Worm (Caenorhabditis elegans) whole organism, L4/young adult: ENCODE measurements around the gene slr-2.
"Not testable (repeated sequence)": the region's sequence is repeated elsewhere in the genome, so short reads cannot be mapped to it uniquely, and the experiment has no call there.

Source experiments
- W03F9.2 ChIP-seq: fragments of 150-350 bp; optimal IDR thresholded peaks from 2 replicates; lab custom pipeline; 2014; ENCODE audit warnings: missing biosample characterization, missing genetic modification characterization
- dao-5 ChIP-seq: sonication (generic microtip); optimal IDR thresholded peaks from 2 replicates; lab custom pipeline; 2016; ENCODE audit warnings: missing genotype, missing genetic modification characterization, moderate library complexity, missing compliant biosample characterization
- him-1 ChIP-seq: sonication (generic microtip); optimal IDR thresholded peaks from 2 replicates; lab custom pipeline; 2016; ENCODE audit warnings: missing genotype, missing genetic modification reagents, missing genetic modification characterization, missing compliant biosample characterization

slr-2 gene

DNA sequence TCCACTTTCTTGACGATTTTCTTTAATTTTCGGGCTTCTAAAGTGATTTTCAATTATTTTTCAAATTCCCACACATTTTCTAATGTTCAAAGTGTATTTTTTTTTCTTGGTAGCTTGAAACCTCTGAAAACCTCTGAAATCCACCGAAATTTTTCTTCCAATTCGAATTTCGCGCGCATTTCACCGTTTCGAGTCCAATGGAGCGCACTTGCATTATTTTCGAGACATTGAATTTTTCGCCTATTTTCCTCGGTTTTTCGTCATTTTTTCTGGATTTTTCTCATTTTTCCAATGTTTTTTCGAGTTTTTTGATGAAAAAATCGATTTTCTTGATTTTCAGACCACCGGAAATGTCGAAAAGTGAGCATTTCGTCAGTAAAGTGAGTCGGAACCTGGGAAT is at the start of gene slr-2:
Gene slr-2 (plus strand): TSS at position 341 of the 400 bp plus-strand sequence.
- TF ChIP-seq him-1 (tag; lab: Kevin White, UChicago): no peak
- TF ChIP-seq dao-5 (tag; lab: Kevin White, UChicago): no peak
- no peak for TF ChIP-seq W03F9.2

DNA sequence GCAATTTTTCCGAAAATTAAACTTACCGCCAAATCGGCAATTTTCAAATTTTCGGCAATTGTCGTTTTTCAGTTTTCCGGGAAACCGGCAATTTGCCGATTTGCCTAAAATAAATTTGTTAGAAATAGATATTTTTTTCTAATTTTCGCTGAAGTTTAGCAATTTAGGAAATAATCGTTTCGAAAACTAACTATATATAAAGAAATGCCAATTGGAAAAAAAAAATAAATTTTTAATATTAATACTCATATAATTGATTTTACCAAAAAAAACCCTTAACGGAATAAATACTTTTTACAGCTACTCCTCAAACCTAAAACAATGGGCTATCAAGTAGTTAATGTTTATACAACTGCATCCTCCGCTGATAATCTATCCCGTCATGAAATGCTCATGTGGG is 43.7 kb upstream of the slr-2 start, which contains the start of gene ebp-1:
Gene ebp-1 (plus strand): TSS at position 301 of the 400 bp plus-strand sequence.
- TF ChIP-seq him-1 (tag; lab: Kevin White, UChicago): no peak
- no peak for TF ChIP-seq W03F9.2
- no peak for TF ChIP-seq dao-5 (tag; lab: Kevin White, UChicago)

DNA sequence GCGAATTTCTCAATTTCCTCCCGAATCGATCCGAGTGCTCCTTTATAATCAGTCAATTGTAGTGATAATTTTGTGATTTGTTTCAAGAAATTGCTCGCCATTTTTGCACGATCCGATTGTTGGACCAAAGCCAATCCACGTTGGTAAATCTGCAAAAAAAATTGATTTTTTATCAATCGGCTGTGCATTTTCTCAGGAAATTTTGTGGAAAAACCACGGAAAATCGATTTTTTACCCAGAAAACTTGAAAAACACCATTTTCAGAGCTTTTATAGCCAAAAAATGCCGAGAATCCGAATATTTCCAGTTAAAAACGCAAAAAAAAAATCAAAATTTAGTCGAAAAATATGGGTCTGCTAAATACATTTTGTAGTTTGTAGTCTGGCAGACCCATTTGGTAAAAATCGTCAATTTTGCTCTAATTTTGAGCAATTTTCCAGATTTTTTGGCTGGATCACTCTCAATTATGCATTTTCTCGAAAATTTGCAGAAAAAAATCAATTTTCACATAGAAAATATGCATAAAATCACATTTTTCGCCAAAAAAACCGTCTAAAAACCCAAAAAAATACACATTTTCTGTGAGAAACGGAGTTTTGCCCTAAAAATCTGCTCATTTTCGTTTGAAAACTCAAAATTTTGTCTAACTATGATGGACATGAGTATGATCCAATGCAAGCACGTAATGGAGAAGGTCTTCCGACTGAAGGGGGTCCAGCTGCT is 31.5 kb upstream of the slr-2 start, which contains the start of the genes Y59A8B.25 and ebp-3:
Gene Y59A8B.25 (minus strand): TSS at position 101 of the 723 bp plus-strand sequence.
Gene ebp-3 (plus strand): TSS at position 673 of the 723 bp plus-strand sequence.
- not testable (repeated sequence) for TF ChIP-seq dao-5 (tag; lab: Kevin White, UChicago); W03F9.2; him-1 (tag; lab: Kevin White, UChicago)

DNA sequence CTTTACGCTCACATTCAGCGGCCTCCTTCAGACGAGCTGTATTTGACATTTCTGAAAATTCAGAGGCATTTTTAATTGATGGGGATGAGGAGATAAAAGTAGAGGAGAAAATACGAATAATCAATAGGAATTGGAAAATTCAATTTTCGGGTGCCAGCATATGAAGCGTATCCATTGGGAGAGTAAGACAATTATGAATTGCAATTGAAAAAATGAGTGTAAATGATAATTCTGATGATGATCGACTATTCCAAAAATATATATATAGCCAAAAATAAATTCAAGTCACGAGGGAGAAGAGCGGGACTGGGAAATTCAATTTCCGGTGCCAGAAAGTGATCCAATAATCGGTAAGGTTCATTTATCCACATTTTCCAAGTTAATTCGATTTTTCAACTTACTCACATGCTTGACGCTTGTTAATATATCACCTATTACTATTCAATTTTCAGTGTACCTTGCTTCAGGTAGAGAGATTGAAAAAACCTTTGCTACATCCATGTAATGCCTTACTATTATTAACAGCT is 20.6 kb upstream of the slr-2 start, which contains the start of gene Y59A8B.8:
Gene Y59A8B.8 (minus strand): TSS at position 51 of the 527 bp plus-strand sequence.
- no peak for TF ChIP-seq him-1 (tag; lab: Kevin White, UChicago)
- no peak for TF ChIP-seq dao-5 (tag; lab: Kevin White, UChicago)
- TF ChIP-seq W03F9.2: no peak

DNA sequence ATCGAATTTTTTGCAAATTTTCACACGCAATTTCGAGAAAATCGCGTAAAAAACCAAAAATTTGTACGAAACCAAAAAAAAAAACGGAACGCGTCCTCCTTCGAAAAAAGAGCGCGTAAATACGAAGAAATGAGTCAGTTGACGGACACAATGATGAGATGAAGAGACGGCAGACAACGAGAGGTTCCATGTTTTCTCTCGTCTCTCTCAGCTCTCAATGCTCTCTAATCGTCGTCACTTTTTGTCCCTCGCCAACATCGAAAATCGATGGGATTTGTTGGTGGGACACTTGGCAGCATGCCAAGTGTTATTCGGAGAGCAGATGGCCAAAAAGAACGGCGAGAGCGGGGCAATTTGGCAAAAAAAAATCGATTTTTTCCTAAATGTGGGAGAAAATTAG is 7.8 kb upstream of the slr-2 start:
- TF ChIP-seq him-1 (tag; lab: Kevin White, UChicago): peak; percentile 2
- TF ChIP-seq W03F9.2: peak; percentile 6
- no peak for TF ChIP-seq dao-5 (tag; lab: Kevin White, UChicago)

DNA sequence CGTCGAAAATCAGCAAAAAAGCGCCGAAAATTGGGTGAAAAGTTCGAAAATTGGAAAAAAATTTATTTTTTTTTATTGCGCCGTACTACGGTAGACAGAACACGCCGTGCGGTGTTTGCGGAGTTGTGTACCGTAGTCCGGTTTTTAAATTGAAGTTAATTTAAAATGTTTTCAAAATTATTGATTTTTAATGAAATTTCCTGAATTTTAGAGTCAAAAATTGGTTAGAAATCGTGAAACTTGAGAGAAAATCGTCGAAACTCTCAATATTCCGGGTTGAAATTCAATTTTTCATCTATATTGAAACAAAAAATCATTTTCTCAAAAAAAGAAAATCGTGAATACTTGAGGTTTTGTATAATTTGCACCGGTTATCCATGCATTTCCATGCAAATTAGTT is 5.1 kb upstream of the slr-2 start, which contains the start of gene nova-1:
Gene nova-1 (minus strand): TSS at position 101 of the 400 bp plus-strand sequence.
- TF ChIP-seq him-1 (tag; lab: Kevin White, UChicago) (no peak), W03F9.2 (no peak), dao-5 (tag; lab: Kevin White, UChicago) (no peak)

DNA sequence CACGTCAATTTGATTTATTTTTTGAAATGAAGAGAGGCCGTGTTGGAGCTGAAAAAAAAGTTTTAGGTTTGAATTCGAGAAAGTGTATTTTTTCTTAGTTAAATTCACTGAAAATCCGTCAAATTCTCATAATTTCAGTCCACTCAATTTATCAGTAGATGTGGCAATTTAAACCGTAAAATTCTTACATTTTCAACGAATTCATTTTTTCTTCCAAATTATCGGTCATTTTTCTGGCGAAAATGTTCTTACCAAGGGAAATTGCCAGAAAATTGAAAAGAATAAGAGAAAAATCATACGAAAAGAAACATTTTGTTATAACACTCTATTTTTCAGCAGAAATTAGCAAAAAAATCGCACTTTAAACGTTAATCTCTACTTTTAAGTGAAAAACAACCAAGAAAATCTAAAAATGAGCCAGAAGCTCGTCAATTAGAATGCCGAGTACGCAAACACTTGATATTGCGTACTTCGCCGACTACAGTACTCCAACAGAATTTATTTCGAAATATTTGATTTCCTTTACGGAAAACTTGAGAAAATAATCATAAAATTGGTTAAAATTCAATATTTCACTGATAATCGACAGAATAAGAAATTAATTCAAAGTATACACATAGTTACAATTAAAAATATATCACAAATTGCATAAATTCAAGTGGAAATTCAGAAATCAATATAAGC is 1.6 kb upstream of the slr-2 start, which contains the start of gene fbxa-106:
Gene fbxa-106 (minus strand): TSS at position 51 of the 684 bp plus-strand sequence.
- TF ChIP-seq him-1 (tag; lab: Kevin White, UChicago): no peak
- no peak for TF ChIP-seq W03F9.2
- TF ChIP-seq dao-5 (tag; lab: Kevin White, UChicago): no peak

DNA sequence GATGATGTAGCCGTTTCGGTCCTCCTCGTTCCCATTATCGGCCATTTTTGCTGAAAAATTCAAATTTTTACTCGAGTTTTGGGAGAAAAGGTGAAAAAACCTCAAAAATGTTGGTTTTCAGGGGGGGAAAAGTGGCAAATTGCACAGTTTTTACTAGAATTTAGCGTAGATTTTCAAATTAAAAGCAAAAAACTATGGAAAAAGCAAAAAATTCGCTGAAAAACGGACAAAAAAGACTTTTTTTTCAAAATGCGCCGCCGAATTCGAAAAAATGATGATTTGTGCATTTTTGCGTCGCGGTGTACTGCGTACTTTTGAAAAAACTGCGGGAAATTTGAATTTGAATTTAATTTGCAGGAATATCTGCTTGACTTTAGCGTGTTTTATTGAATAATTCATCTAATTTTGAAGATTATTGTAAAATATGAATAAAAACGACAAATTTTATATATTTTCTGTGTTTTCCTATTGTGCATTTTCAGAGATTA is 705 bp upstream of the slr-2 start, which contains the start of gene Y59A8B.12:
Gene Y59A8B.12 (minus strand): TSS at position 51 of the 488 bp plus-strand sequence.
- TF ChIP-seq him-1 (tag; lab: Kevin White, UChicago) (no peak), dao-5 (tag; lab: Kevin White, UChicago) (no peak), W03F9.2 (no peak)

DNA sequence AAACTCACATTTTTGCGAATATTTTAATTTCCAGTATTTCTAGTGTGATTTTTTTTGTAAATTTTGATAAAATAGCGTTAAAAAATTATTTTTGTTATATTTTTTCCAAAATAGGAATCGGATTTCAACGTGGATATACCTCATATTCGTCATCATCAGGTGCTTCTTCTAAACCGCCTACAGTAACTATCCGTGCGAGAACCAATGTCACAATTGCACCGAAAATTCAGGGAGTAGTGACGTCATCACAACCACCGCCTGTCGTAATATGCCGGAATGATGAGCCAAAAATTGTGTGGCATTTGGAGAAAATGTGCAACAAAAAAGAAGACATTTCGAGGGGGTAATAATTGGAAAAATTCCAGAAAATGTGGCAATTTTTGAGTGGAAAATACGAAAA is 4.3 kb downstream of the slr-2 start:
- no peak for TF ChIP-seq W03F9.2
- no peak for TF ChIP-seq dao-5 (tag; lab: Kevin White, UChicago)
- TF ChIP-seq him-1 (tag; lab: Kevin White, UChicago): no peak

DNA sequence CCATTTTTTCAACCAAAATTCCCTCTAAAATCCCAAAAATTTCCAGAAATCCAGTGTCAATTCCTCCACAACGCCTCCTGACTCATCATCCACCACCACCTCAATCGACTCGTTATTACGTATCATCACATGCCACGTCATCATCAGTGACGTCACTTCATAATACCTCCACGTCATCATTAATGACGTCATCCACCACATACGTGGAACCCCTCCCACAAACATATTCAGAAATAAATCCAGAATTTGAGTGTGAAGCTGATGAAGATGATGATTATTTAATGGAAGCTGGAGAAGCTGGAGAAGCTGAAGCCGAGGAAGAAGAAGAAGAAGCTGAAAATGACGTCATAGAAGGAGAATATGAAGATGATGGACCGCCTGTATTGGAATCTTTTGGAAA is 7.0 kb downstream of the slr-2 start:
- TF ChIP-seq him-1 (tag; lab: Kevin White, UChicago): no peak
- no peak for TF ChIP-seq dao-5 (tag; lab: Kevin White, UChicago)
- no peak for TF ChIP-seq W03F9.2

DNA sequence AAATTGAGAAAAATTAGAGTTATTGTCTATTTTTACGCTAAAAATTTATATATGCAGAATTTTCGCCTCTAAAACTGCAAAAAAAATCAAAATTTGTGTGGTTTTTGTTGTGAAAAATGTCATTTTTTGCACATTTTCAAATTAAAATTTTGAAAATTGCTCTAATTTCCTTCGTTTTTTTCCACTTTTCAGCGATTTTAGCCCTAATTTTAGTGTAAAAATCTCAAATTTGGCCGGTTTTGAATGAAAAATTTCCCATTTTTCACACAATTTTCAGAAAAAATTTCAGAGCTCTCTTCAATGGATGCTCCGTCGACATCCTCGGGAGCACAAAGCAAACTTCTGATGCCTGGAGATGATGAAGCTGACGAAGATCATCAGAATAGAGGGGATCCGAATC is 11.5 kb downstream of the slr-2 start, which contains the start of gene par-4:
Gene par-4 (plus strand): TSS at position 301 of the 400 bp plus-strand sequence.
- TF ChIP-seq him-1 (tag; lab: Kevin White, UChicago) (no peak), dao-5 (tag; lab: Kevin White, UChicago) (no peak), W03F9.2 (no peak)

DNA sequence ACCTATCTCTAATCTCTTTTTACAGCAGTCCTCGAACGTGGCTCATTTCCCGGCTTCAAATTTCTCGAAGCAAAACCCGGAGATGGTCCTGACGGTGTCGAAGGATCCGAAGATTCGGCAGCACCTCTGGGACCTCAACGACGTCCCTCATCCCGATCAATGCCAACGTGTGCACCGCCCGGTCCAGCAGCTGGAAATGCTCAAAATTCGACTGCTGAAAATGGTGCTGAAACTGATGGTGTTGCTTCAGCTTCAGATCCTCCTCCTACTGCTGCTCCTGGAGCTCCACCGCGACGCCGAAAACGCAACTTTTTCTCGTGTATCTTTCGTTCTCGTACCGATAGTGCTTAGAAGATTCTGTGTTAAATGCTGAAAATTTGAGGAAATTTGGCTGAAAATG is 19.1 kb downstream of the slr-2 start:
- TF ChIP-seq him-1 (tag; lab: Kevin White, UChicago) (no peak), W03F9.2 (no peak), dao-5 (tag; lab: Kevin White, UChicago) (no peak)

DNA sequence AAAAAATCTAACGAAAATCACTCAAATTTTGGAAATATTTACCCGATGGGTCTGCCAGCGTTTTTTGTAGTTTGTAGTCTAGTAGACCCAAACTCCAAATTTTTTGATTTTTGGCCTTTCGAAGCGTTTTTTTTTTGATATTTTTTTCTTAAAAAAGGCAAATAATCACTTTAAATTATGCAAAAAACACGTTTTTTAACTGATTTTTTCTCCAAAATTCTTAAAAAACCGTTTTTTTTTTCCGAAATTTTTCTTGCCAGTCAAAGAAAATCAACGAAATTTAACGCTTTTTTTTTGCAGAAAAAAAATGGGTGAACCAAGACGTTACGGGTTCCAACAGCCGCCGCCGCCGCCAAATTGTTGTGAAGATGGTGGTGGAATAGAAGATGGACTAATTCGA is 21.0 kb downstream of the slr-2 start, which contains the start of gene Y37H2A.1:
Gene Y37H2A.1 (plus strand): TSS at position 301 of the 400 bp plus-strand sequence.
- TF ChIP-seq W03F9.2: no peak
- no peak for TF ChIP-seq dao-5 (tag; lab: Kevin White, UChicago)
- TF ChIP-seq him-1 (tag; lab: Kevin White, UChicago): no peak
